Worm (Caenorhabditis elegans) whole organism, mixed stage, embryonic: ENCODE measurements around the gene ZK593.3.

ENCODE experiments used
- M03D4.4 ChIP-seq: sonication (generic microtip); optimal IDR thresholded peaks from 2 replicates; lab custom pipeline; 2017; ENCODE audit warnings: mild to moderate bottlenecking, missing genetic modification characterization, missing compliant biosample characterization
- bed-3 ChIP-seq: fragments of 200-800 bp; sonication (Bioruptor generic); optimal IDR thresholded peaks from 3 replicates; lab custom pipeline; 2018; ENCODE audit warnings: mild to moderate bottlenecking, missing genetic modification characterization, moderate library complexity, missing compliant biosample characterization
- blmp-1 ChIP-seq: fragments of 150-350 bp; optimal IDR thresholded peaks from 2 replicates; lab custom pipeline; 2014; ENCODE audit warnings: missing biosample characterization, missing genetic modification characterization
- ceh-43 ChIP-seq: fragments of 200-800 bp; sonication (Bioruptor generic); optimal IDR thresholded peaks from 2 replicates; lab custom pipeline; 2018; ENCODE audit warnings: mild to moderate bottlenecking, missing genetic modification characterization, moderate library complexity, missing compliant biosample characterization
- ceh-83 ChIP-seq: fragments of 200-800 bp; sonication (Bioruptor generic); optimal IDR thresholded peaks from 2 replicates; lab custom pipeline; 2018; ENCODE audit warnings: mild to moderate bottlenecking, missing genetic modification characterization, missing compliant biosample characterization
- cnd-1 ChIP-seq: fragments of 200-800 bp; sonication (Bioruptor generic); optimal IDR thresholded peaks from 2 replicates; lab custom pipeline; 2018; ENCODE audit warnings: mild to moderate bottlenecking, missing genetic modification characterization, missing compliant biosample characterization
- drap-1 ChIP-seq: fragments of 200-800 bp; sonication (Bioruptor generic); optimal IDR thresholded peaks from 3 replicates; lab custom pipeline; 2018; ENCODE audit warnings: mild to moderate bottlenecking, missing genetic modification characterization, missing compliant biosample characterization
- elt-1 ChIP-seq: sonication (generic microtip); optimal IDR thresholded peaks from 2 replicates; lab custom pipeline; 2017; ENCODE audit warnings: missing genetic modification characterization, mild to moderate bottlenecking, missing compliant biosample characterization, antibody characterized with exemption, moderate library complexity, borderline replicate concordance; ENCODE audit not compliant: insufficient read depth
- elt-3 ChIP-seq: fragments of 150-350 bp; optimal IDR thresholded peaks from 2 replicates; lab custom pipeline; 2014; ENCODE audit warnings: missing biosample characterization, missing genetic modification characterization
- flh-1 ChIP-seq: fragments of 200-800 bp; sonication (Bioruptor generic); optimal IDR thresholded peaks from 2 replicates; lab custom pipeline; 2018; ENCODE audit warnings: mild to moderate bottlenecking, missing genetic modification characterization, moderate library complexity, missing compliant biosample characterization
- ham-2 ChIP-seq: fragments of 200-800 bp; sonication (Bioruptor generic); optimal IDR thresholded peaks from 2 replicates; lab custom pipeline; 2018; ENCODE audit warnings: mild to moderate bottlenecking, missing genetic modification characterization, missing compliant biosample characterization
- hlh-1 ChIP-seq: fragments of 150-350 bp; optimal IDR thresholded peaks from 2 replicates; lab custom pipeline; 2014; ENCODE audit warnings: missing biosample characterization, missing genetic modification reagents, missing genetic modification characterization
- lin-13 ChIP-seq: fragments of 150-350 bp; optimal IDR thresholded peaks from 2 replicates; lab custom pipeline; 2014; ENCODE audit warnings: missing biosample characterization, missing genetic modification characterization
- lsy-2 ChIP-seq: fragments of 150-350 bp; optimal IDR thresholded peaks from 2 replicates; lab custom pipeline; 2014; ENCODE audit warnings: missing biosample characterization, missing genetic modification characterization
- mab-5 ChIP-seq: fragments of 150-350 bp; optimal IDR thresholded peaks from 2 replicates; lab custom pipeline; 2014; ENCODE audit warnings: missing biosample characterization, missing genetic modification characterization
- mep-1 ChIP-seq: fragments of 150-350 bp; optimal IDR thresholded peaks from 2 replicates; lab custom pipeline; 2017; ENCODE audit warnings: missing biosample characterization, missing genetic modification reagents, missing genetic modification characterization, inconsistent platforms
- nhr-12 ChIP-seq: fragments of 150-350 bp; optimal IDR thresholded peaks from 2 replicates; lab custom pipeline; 2014; ENCODE audit warnings: missing biosample characterization, missing genetic modification characterization
- nhr-2 ChIP-seq: fragments of 150-350 bp; optimal IDR thresholded peaks from 2 replicates; lab custom pipeline; 2014; ENCODE audit warnings: missing biosample characterization, missing genetic modification characterization
- nhr-237 ChIP-seq: fragments of 150-350 bp; optimal IDR thresholded peaks from 2 replicates; lab custom pipeline; 2014; ENCODE audit warnings: missing biosample characterization, missing genetic modification characterization
- nhr-28 ChIP-seq: fragments of 150-350 bp; optimal IDR thresholded peaks from 2 replicates; lab custom pipeline; 2014; ENCODE audit warnings: missing biosample characterization, missing genetic modification characterization
- pha-4 ChIP-seq: fragments of 150-350 bp; optimal IDR thresholded peaks from 2 replicates; lab custom pipeline; 2018; ENCODE audit warnings: missing biosample characterization, missing genetic modification reagents, missing genetic modification characterization
- sem-2 ChIP-seq: fragments of 200-800 bp; sonication (Bioruptor generic); optimal IDR thresholded peaks from 2 replicates; lab custom pipeline; 2018; ENCODE audit warnings: mild to moderate bottlenecking, missing genetic modification characterization, missing compliant biosample characterization
- snpc-4 ChIP-seq: fragments of 150-350 bp; optimal IDR thresholded peaks from 2 replicates; lab custom pipeline; 2014; ENCODE audit warnings: missing biosample characterization, missing genetic modification characterization
- tbx-8 ChIP-seq: fragments of 200-800 bp; sonication (Bioruptor generic); optimal IDR thresholded peaks from 2 replicates; lab custom pipeline; 2018; ENCODE audit warnings: mild to moderate bottlenecking, missing genetic modification characterization, moderate library complexity, missing compliant biosample characterization
- unc-120 ChIP-seq: sonication (generic microtip); optimal IDR thresholded peaks from 2 replicates; lab custom pipeline; 2017; ENCODE audit warnings: missing genetic modification characterization, missing compliant biosample characterization; ENCODE audit not compliant: poor library complexity, severe bottlenecking
- unc-62 ChIP-seq: fragments of 150-350 bp; optimal IDR thresholded peaks from 2 replicates; lab custom pipeline; 2014; ENCODE audit warnings: missing biosample characterization, missing genetic modification reagents, missing genetic modification characterization
- zip-8 ChIP-seq: fragments of 150-350 bp; optimal IDR thresholded peaks from 2 replicates; lab custom pipeline; 2014; ENCODE audit warnings: missing biosample characterization, missing genetic modification characterization
- ztf-11 ChIP-seq: fragments of 150-350 bp; optimal IDR thresholded peaks from 2 replicates; lab custom pipeline; 2014; ENCODE audit warnings: missing biosample characterization, missing genetic modification characterization

Gene ZK593.3

DNA sequence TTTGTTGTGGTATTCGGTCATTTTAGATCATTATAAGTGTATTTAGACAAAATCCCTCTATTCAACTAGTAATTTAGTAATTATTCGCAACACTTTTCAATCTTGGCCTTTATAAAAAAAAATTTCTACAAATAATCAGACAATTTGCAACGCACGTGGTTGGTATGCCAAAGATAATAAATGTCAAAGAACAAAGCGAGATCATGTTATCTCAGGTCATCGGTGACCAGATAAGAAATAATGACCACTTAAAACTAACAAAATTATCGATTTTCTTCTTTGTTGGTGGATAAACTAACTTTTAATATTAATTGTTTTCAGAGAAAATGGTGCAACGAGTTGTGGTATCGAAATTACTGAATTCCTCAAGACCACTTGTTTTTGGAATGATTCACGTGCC, 34.3 kb upstream of the ZK593.3 start, which contains the start of gene F13E9.13:
F13E9.13 (plus strand) TSS at position 317 of the 400 bp plus-strand sequence.
- TF ChIP-seq elt-1 (tag; lab: Kevin White, UChicago): peak; percentile 88
- no peak for TF ChIP-seq lsy-2 (tag; lab: Kevin White, UChicago)

DNA sequence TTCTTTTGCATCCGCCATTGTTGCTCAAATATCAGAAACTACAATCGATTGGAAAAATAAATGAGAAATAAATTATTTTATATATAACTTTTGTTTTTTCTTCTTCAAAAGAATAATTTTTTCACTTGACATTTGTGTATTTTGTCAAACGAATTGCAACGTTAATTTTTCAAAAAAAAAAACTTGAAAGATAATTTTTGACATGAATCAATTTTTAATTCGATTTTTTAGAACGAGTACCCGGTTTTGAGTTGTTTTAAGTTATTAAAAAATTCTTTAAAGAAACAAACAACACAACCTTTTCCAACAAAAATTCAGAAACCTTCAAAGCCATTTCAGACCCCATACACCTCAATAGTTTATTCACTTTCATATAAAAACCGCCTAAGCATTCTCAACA, 31.2 kb upstream of the ZK593.3 start, which contains the start of gene F13E9.5:
F13E9.5 (minus strand) TSS at position 101 of the 400 bp plus-strand sequence.
- TF ChIP-seq blmp-1 (tag; lab: Kevin White, UChicago): no peak
- TF ChIP-seq elt-1 (tag; lab: Kevin White, UChicago): no peak
- no peak for TF ChIP-seq snpc-4 (tag; lab: Kevin White, UChicago)
- TF ChIP-seq tbx-8 (GFP tag; lab: Kevin White, UChicago): no peak
- TF ChIP-seq cnd-1 (tag; lab: Kevin White, UChicago): no peak
- TF ChIP-seq elt-3 (tag; lab: Kevin White, UChicago): no peak

DNA sequence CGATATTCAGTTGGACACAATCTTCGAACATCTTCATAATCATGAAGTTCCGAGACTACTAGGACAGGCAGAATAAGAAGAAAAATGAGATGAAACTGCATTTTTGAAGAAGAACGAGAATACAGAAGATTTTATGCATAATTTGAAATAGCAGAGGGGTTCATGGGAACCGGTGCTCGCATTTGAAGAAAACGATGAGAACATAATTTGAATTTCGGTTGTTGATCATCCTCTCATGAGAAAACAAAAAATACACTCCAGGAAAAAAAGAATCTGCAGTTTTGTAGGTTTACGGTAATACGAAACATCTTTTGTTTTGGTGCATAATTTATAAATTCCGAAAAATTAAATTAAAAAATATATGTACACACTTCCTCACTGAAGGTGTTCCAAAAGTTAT, 29.6 kb upstream of the ZK593.3 start, which contains the start of gene srlf-11:
srlf-11 (minus strand) TSS at position 101 of the 400 bp plus-strand sequence.
- TF ChIP-seq unc-62 (GFP tag; lab: Kevin White, UChicago) (no peak), ceh-83 (no peak), M03D4.4 (no peak), zip-8 (tag; lab: Kevin White, UChicago) (no peak), snpc-4 (tag; lab: Kevin White, UChicago) (no peak), cnd-1 (tag; lab: Kevin White, UChicago) (no peak), flh-1 (GFP tag; lab: Kevin White, UChicago) (no peak), ceh-43 (no peak), lin-13 (tag; lab: Kevin White, UChicago) (no peak), pha-4 (tag; lab: Kevin White, UChicago) (no peak), mab-5 (no peak)
- TF ChIP-seq, all 35 proteins: peak for 0

DNA sequence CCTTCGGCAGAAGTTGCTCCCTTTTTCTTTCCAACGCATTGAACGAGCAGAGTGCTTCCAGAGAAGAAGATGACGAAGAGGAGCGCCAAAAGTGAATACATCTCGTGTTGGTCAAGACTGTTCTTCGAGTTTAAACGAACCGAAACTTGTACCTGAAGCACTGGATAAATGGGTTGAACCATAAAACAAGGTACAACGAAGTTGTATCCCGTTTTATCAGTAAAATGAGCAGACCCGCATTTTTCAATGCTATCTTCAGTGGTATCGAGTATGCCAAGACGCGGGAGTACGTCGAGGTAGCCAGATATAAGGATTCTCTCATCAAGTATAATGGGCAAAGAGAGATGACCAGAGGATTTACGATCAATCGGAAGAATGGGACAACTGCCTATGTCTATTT, 28.2 kb upstream of the ZK593.3 start, which contains the start of gene F13E9.16:
F13E9.16 (minus strand) TSS at position 101 of the 400 bp plus-strand sequence.
- no peak for TF ChIP-seq hlh-1 (tag; lab: Kevin White, UChicago)
- no peak for TF ChIP-seq nhr-237 (tag; lab: Kevin White, UChicago)
- TF ChIP-seq ztf-11 (tag; lab: Kevin White, UChicago): no peak
- no peak for TF ChIP-seq elt-3 (tag; lab: Kevin White, UChicago)
- no peak for TF ChIP-seq tbx-8 (GFP tag; lab: Kevin White, UChicago)
- no peak for TF ChIP-seq lsy-2 (tag; lab: Kevin White, UChicago)
- TF ChIP-seq nhr-2: no peak

DNA sequence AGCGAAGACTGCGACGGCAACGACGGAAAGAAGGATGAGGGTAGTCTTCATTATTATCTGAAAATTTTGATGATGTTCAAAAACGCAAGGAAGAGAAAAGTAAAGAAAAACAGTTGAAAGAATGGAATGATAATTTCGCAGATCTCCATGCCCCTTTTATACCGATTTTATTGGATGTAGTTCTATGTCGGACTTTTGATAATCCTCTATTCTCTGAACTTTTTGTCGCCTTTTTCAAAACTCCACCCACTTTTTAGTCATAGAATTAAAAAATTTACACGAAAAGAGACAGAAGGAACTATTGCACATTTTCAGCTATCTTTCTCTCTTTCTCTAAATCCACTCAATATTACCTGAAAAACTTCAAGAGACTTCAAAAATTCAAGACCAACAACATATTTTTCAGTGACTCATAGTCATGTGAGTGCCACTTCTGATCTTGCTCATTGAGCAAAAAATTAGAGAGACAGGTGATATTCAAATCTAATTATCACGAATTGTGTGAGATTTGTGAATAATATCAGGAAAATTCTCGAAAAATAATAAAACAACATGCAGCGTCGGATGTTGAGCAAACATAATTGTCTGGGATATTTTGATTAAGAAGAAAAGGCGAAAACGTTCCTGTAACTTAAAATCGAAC, 25.5 kb upstream of the ZK593.3 start, which contains the start of gene F13E9.15:
F13E9.15 (minus strand) TSS at position 51 of the 643 bp plus-strand sequence.
- no peak for TF ChIP-seq nhr-2
- TF ChIP-seq sem-2 (GFP tag; lab: Kevin White, UChicago): no peak
- no peak for TF ChIP-seq drap-1
- no peak for TF ChIP-seq cnd-1 (tag; lab: Kevin White, UChicago)
- no peak for TF ChIP-seq mab-5
- TF ChIP-seq ceh-43: no peak
- no peak for TF ChIP-seq M03D4.4
- TF ChIP-seq flh-1 (GFP tag; lab: Kevin White, UChicago): no peak
- TF ChIP-seq elt-3 (tag; lab: Kevin White, UChicago): no peak
- no peak for TF ChIP-seq unc-62 (GFP tag; lab: Kevin White, UChicago)
- TF ChIP-seq hlh-1 (tag; lab: Kevin White, UChicago): no peak
- TF ChIP-seq bed-3 (GFP tag; lab: Kevin White, UChicago): no peak
- TF ChIP-seq nhr-28 (tag; lab: Kevin White, UChicago): no peak
- TF ChIP-seq unc-120: no peak
- no peak for TF ChIP-seq lin-13 (tag; lab: Kevin White, UChicago)

DNA sequence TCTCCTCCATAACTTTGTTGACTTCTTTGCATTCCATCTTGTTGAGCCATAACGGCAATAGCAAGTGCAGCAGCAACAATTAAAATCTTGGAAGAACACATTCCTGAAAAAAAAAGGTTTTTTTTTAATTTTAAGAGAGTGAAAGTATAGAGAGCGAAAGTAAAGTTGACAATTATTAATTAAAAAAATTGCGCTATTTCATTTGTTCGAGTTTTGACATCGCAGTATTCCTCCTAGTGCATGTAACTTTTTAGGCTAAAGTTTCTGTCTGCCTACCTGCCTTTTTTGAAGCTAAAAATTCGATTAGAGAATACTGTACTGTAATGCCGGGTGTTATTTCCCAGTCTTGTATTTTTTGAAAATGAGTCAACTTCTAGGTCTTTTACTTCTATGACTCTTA, 23.5 kb upstream of the ZK593.3 start, which contains the start of gene srlf-12:
srlf-12 (minus strand) TSS at position 101 of the 400 bp plus-strand sequence.
- TF ChIP-seq snpc-4 (tag; lab: Kevin White, UChicago) (no peak), zip-8 (tag; lab: Kevin White, UChicago) (no peak), lsy-2 (tag; lab: Kevin White, UChicago) (no peak), sem-2 (GFP tag; lab: Kevin White, UChicago) (no peak), elt-1 (tag; lab: Kevin White, UChicago) (no peak), nhr-28 (tag; lab: Kevin White, UChicago) (no peak), ham-2 (no peak), nhr-237 (tag; lab: Kevin White, UChicago) (no peak), drap-1 (no peak), mep-1 (tag; lab: Kevin White, UChicago) (no peak), ceh-43 (no peak), nhr-12 (tag; lab: Kevin White, UChicago) (no peak)
